Worm (Caenorhabditis elegans) whole organism, young adult: ENCODE data around the gene idpp-3.

Experiments
- F22D6.2 ChIP-seq: sonication (generic microtip); optimal IDR thresholded peaks from 2 replicates; lab custom pipeline; 2016; ENCODE audit warnings: mild to moderate bottlenecking, missing genetic modification characterization, missing compliant biosample characterization
- F37B4.10 ChIP-seq: fragments of 200-800 bp; sonication (Bioruptor generic); IDR thresholded peaks from 2 replicates; pipeline ENCODE4 v1.3.6; 2022; ENCODE audit warnings: missing genetic modification characterization, missing compliant biosample characterization
- Y67H2A.10 ChIP-seq: fragments of 200-800 bp; sonication (Bioruptor generic); conservative IDR thresholded peaks from 2 replicates; pipeline ENCODE4 v1.3.6; 2022; ENCODE audit warnings: missing genetic modification reagents, missing genetic modification characterization, missing compliant biosample characterization
- Y95B8A.8 ChIP-seq: fragments of 200-800 bp; sonication (Bioruptor generic); IDR thresholded peaks from 2 replicates; pipeline ENCODE4 v1.3.6; 2022; ENCODE audit warnings: missing genetic modification reagents, missing genetic modification characterization, missing compliant biosample characterization
- ama-1 ChIP-seq, 3 experiments: fragments of 150-350 bp in 1 of 3; sonication (generic microtip) in 2 of 3; optimal IDR thresholded peaks; 2 replicates each; lab custom pipeline; 2014 to 2018; ENCODE audit warnings: missing biosample characterization in 2 of 3, missing genetic modification characterization in 2 of 3, missing genetic modification reagents in 2 of 3
- ceh-58 ChIP-seq: fragments of 200-800 bp; sonication (Bioruptor generic); IDR thresholded peaks from 2 replicates; pipeline ENCODE4 v1.3.6; 2022; ENCODE audit warnings: missing genetic modification characterization, missing compliant biosample characterization
- gei-17 ChIP-seq: fragments of 200-800 bp; sonication (Bioruptor generic); optimal IDR thresholded peaks from 2 replicates; lab custom pipeline; 2018; ENCODE audit warnings: mild to moderate bottlenecking, missing genetic modification characterization, missing compliant biosample characterization
- lin-35 ChIP-seq, 3 experiments: fragments of 150-350 bp in 2 of 3; sonication (generic microtip) in 1 of 3; optimal IDR thresholded peaks; 2 replicates each; lab custom pipeline; 2014 to 2018; ENCODE audit warnings: missing biosample characterization in 3 of 3, missing genetic modification characterization in 3 of 3, missing genetic modification reagents in 3 of 3
- unc-62 ChIP-seq: fragments of 150-350 bp; optimal IDR thresholded peaks from 2 replicates; lab custom pipeline; 2014; ENCODE audit warnings: missing biosample characterization, missing genetic modification reagents, missing genetic modification characterization

DNA sequence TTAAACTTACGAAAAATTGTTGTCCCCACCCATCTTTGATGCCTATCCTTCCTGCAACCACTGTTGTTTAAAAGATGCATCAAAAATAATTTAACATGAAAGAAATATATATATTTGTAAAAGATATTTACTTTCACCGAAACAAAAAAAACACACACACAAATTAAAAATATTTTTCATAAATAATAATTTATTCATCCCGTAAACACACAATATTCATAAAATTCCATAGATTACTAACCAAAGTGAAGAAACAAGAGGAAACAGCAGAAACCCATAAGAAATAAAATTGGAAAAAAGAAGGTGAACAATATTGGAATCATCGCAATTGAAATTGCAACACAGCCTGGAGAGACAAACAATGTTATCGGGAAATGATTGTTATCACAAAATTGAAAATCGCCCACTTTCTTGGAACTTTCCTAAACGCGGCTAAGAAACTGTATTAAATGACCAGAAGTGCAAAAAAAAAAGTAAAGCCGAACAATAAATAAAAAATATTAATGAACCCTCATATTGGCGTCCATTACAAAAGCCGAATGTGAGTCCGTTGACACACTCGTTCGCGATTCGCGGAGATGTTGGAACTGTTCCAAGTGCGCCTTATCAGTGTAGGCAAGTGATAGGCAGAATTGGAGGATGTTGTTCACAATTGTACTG, 42.6 kb upstream of the idpp-3 start, which contains the start of gene slc-25A18.1:
- TF ChIP-seq lin-35 (GFP tag; optimal IDR thresholded peaks at IDR 0.05; lab: Kevin White, UChicago) = no peak
- TF ChIP-seq ama-1 (optimal IDR thresholded peaks at IDR 0.05; lab: Kevin White, UChicago) = no peak
- TF ChIP-seq ama-1 (GFP tag; optimal IDR thresholded peaks at IDR 0.05; lab: Kevin White, UChicago) = no peak
- no peak for TF ChIP-seq F37B4.10 (GFP tag; lab: Robert Waterston, UW)
- TF ChIP-seq Y95B8A.8 (GFP tag; lab: Robert Waterston, UW) = no peak
- no peak for TF ChIP-seq Y67H2A.10 (GFP tag; lab: Robert Waterston, UW)
- no peak for TF ChIP-seq unc-62
- no peak for TF ChIP-seq ceh-58 (GFP tag; lab: Robert Waterston, UW)
- no peak for TF ChIP-seq gei-17 (GFP tag; lab: Kevin White, UChicago)
- TF ChIP-seq F22D6.2 (tag; lab: Kevin White, UChicago) = no peak
